Worm (Caenorhabditis elegans): Measurements from ENCODE around the gene irld-15.

ce11 chrV:2290329-2290728 lies 13.3 kb downstream of the irld-15 start, which contains the start of gene nhr-225:
- no peak for TF ChIP-seq nhr-11 (tag; optimal IDR thresholded peaks at IDR 0.05)
- TF ChIP-seq pqm-1 (tag; optimal IDR thresholded peaks at IDR 0.05), result no peak
- no peak for TF ChIP-seq hlh-30 (tag; optimal IDR thresholded peaks at IDR 0.05; ENCODE audit: insufficient read depth)

Measured in whole organism, late embryonic.